Worm (Caenorhabditis elegans) whole organism, L1 larva: ENCODE data around the gene F47B8.2.

Source experiments
- Y116A8C.19 ChIP-seq: sonication (generic microtip); optimal IDR thresholded peaks from 2 replicates; lab custom pipeline; 2016; ENCODE audit warnings: missing compliant biosample characterization, missing genetic modification characterization, borderline replicate concordance
- aly-2 ChIP-seq: fragments of 150-350 bp; optimal IDR thresholded peaks from 2 replicates; lab custom pipeline; 2014; ENCODE audit warnings: missing biosample characterization, missing genetic modification characterization
- ama-1 ChIP-seq: fragments of 150-350 bp; optimal IDR thresholded peaks from 2 replicates; lab custom pipeline; 2014
- ceh-63 ChIP-seq: fragments of 200-800 bp; sonication (Bioruptor generic); optimal IDR thresholded peaks from 2 replicates; lab custom pipeline; 2018; ENCODE audit warnings: mild to moderate bottlenecking, missing genetic modification characterization, missing compliant biosample characterization
- ceh-8 ChIP-seq: fragments of 200-800 bp; sonication (Bioruptor generic); optimal IDR thresholded peaks from 2 replicates; lab custom pipeline; 2018; ENCODE audit warnings: mild to moderate bottlenecking, missing genetic modification characterization, moderate library complexity, missing compliant biosample characterization
- ceh-82 ChIP-seq, 3 experiments: fragments of 150-350 bp in 1 of 3; sonication (generic microtip) in 2 of 3; optimal IDR thresholded peaks; 2 replicates each; lab custom pipeline; 2014 to 2017; ENCODE audit warnings: missing biosample characterization in 3 of 3, missing genetic modification characterization in 3 of 3
- ceh-88 ChIP-seq: fragments of 200-800 bp; sonication (Bioruptor generic); IDR thresholded peaks from 2 replicates; pipeline ENCODE4 v1.3.6; 2022; ENCODE audit warnings: missing genetic modification characterization, missing compliant biosample characterization
- dsc-1 ChIP-seq: sonication (generic microtip); optimal IDR thresholded peaks from 2 replicates; lab custom pipeline; 2016; ENCODE audit warnings: mild to moderate bottlenecking, missing genetic modification characterization, missing compliant biosample characterization
- efl-1 ChIP-seq, 4 experiments: fragments of 150-350 bp; optimal IDR thresholded peaks in 3 of 4; peaks in 1 of 4; 1 replicate in 1 of 4; 2 replicates in 3 of 4; lab custom pipeline; 2014; ENCODE audit warnings: missing biosample characterization in 2 of 4, missing genetic modification characterization in 2 of 4, missing genetic modification reagents in 2 of 4
- egl-13 ChIP-seq: sonication (generic microtip); optimal IDR thresholded peaks from 2 replicates; lab custom pipeline; 2016; ENCODE audit warnings: missing genotype, missing genetic modification reagents, missing genetic modification characterization, missing compliant biosample characterization
- elt-2 ChIP-seq: sonication (generic microtip); optimal IDR thresholded peaks from 2 replicates; lab custom pipeline; 2016; ENCODE audit warnings: missing genetic modification characterization, mild to moderate bottlenecking, inconsistent platforms, missing compliant biosample characterization, missing genetic modification reagents
- ets-5 ChIP-seq: fragments of 200-800 bp; sonication (Bioruptor generic); IDR thresholded peaks from 2 replicates; pipeline ENCODE4 v1.3.6; 2022; ENCODE audit warnings: missing genetic modification characterization, missing compliant biosample characterization
- fkh-4 ChIP-seq: sonication (generic microtip); optimal IDR thresholded peaks from 2 replicates; lab custom pipeline; 2016; ENCODE audit warnings: missing compliant biosample characterization, missing genetic modification characterization, borderline replicate concordance
- fos-1 ChIP-seq: fragments of 150-350 bp; optimal IDR thresholded peaks from 2 replicates; lab custom pipeline; 2014; ENCODE audit warnings: missing biosample characterization, missing genetic modification characterization
- hlh-4 ChIP-seq: sonication (generic microtip); optimal IDR thresholded peaks from 2 replicates; lab custom pipeline; 2016; ENCODE audit warnings: mild to moderate bottlenecking, missing genetic modification characterization, missing compliant biosample characterization
- irx-1 ChIP-seq: sonication (generic microtip); optimal IDR thresholded peaks from 2 replicates; lab custom pipeline; 2016; ENCODE audit warnings: missing genetic modification characterization, missing compliant biosample characterization
- jun-1 ChIP-seq: fragments of 150-350 bp; optimal IDR thresholded peaks from 2 replicates; lab custom pipeline; 2014; ENCODE audit warnings: missing biosample characterization, missing genetic modification reagents, missing genetic modification characterization
- lin-15B ChIP-seq: fragments of 150-350 bp; sonication (generic microtip); optimal IDR thresholded peaks from 3 replicates; lab custom pipeline; 2014; ENCODE audit warnings: missing biosample characterization, missing genetic modification characterization
- lin-35 ChIP-seq, 2 experiments: fragments of 150-350 bp; optimal IDR thresholded peaks; 2 replicates each; lab custom pipeline; 2014; ENCODE audit warnings: missing biosample characterization in 2 of 2, missing genetic modification characterization in 2 of 2, missing genetic modification reagents in 2 of 2
- lin-39 ChIP-seq: fragments of 150-350 bp; optimal IDR thresholded peaks from 2 replicates; lab custom pipeline; 2014; ENCODE audit warnings: missing biosample characterization, missing genetic modification reagents, missing genetic modification characterization
- lsy-2 ChIP-seq, 2 experiments: fragments of 150-350 bp; optimal IDR thresholded peaks; 2 replicates each; lab custom pipeline; 2014; ENCODE audit warnings: missing biosample characterization in 2 of 2, missing genetic modification characterization in 2 of 2
- mep-1 ChIP-seq: fragments of 150-350 bp; optimal IDR thresholded peaks from 2 replicates; lab custom pipeline; 2014; ENCODE audit warnings: missing biosample characterization, missing genetic modification characterization
- nhr-20 ChIP-seq: sonication (generic microtip); optimal IDR thresholded peaks from 2 replicates; lab custom pipeline; 2016; ENCODE audit warnings: mild to moderate bottlenecking, missing genetic modification characterization, missing compliant biosample characterization
- nhr-237 ChIP-seq: fragments of 150-350 bp; optimal IDR thresholded peaks from 2 replicates; lab custom pipeline; 2014; ENCODE audit warnings: missing biosample characterization, missing genetic modification characterization
- nhr-47 ChIP-seq: sonication (generic microtip); optimal IDR thresholded peaks from 2 replicates; lab custom pipeline; 2016; ENCODE audit warnings: mild to moderate bottlenecking, missing genetic modification characterization, moderate library complexity, missing compliant biosample characterization
- nhr-71 ChIP-seq: sonication (generic microtip); optimal IDR thresholded peaks from 2 replicates; lab custom pipeline; 2016; ENCODE audit warnings: mild to moderate bottlenecking, missing genetic modification characterization, moderate library complexity, missing compliant biosample characterization
- nhr-77 ChIP-seq: fragments of 150-350 bp; optimal IDR thresholded peaks from 2 replicates; lab custom pipeline; 2014; ENCODE audit warnings: missing biosample characterization, missing genetic modification characterization
- nhr-85 ChIP-seq: sonication (generic microtip); peaks from one replicate; lab custom pipeline; 2016; ENCODE audit warnings: missing genetic modification characterization, inconsistent platforms, missing compliant biosample characterization
- nhr-90 ChIP-seq: sonication (generic microtip); optimal IDR thresholded peaks from 2 replicates; lab custom pipeline; 2016; ENCODE audit warnings: mild to moderate bottlenecking, missing genetic modification characterization, missing compliant biosample characterization; ENCODE audit not compliant: poor library complexity
- rnt-1 ChIP-seq: sonication (generic microtip); optimal IDR thresholded peaks from 2 replicates; lab custom pipeline; 2016; ENCODE audit warnings: mild to moderate bottlenecking, missing genetic modification characterization, moderate library complexity, missing compliant biosample characterization
- skn-1 ChIP-seq: fragments of 150-350 bp; optimal IDR thresholded peaks from 2 replicates; lab custom pipeline; 2014; ENCODE audit warnings: missing biosample characterization, missing genetic modification characterization
- snpc-4 ChIP-seq: fragments of 150-350 bp; optimal IDR thresholded peaks from 2 replicates; lab custom pipeline; 2014; ENCODE audit warnings: missing biosample characterization, missing genetic modification characterization
- snu-23 ChIP-seq: sonication (generic microtip); optimal IDR thresholded peaks from 2 replicates; lab custom pipeline; 2016; ENCODE audit warnings: missing genetic modification characterization, missing compliant biosample characterization
- sox-4 ChIP-seq: sonication (generic microtip); optimal IDR thresholded peaks from 2 replicates; lab custom pipeline; 2016; ENCODE audit warnings: missing genetic modification characterization, missing compliant biosample characterization
- sptf-1 ChIP-seq: fragments of 150-350 bp; optimal IDR thresholded peaks from 2 replicates; lab custom pipeline; 2014; ENCODE audit warnings: missing biosample characterization, missing genetic modification characterization
- tbx-2 ChIP-seq: sonication (generic microtip); optimal IDR thresholded peaks from 2 replicates; lab custom pipeline; 2016; ENCODE audit warnings: missing genetic modification characterization, missing compliant biosample characterization
- unc-130 ChIP-seq: fragments of 150-350 bp; optimal IDR thresholded peaks from 2 replicates; lab custom pipeline; 2017; ENCODE audit warnings: missing biosample characterization, missing genetic modification characterization, inconsistent platforms
- unc-62 ChIP-seq: fragments of 150-350 bp; optimal IDR thresholded peaks from 2 replicates; lab custom pipeline; 2014; ENCODE audit warnings: missing biosample characterization, missing genetic modification reagents, missing genetic modification characterization
- unc-86 ChIP-seq: sonication (generic microtip); optimal IDR thresholded peaks from 2 replicates; lab custom pipeline; 2016; ENCODE audit warnings: missing genetic modification characterization, missing compliant biosample characterization
- unc-98 ChIP-seq: fragments of 200-800 bp; sonication (Bioruptor generic); IDR thresholded peaks from 2 replicates; pipeline ENCODE4 v1.3.6; 2022; ENCODE audit warnings: missing genetic modification characterization, missing compliant biosample characterization
- vab-15 ChIP-seq: sonication (generic microtip); optimal IDR thresholded peaks from 2 replicates; lab custom pipeline; 2017; ENCODE audit warnings: missing genotype, mild to moderate bottlenecking, missing genetic modification characterization, missing compliant biosample characterization
- xbp-1 ChIP-seq: sonication (generic microtip); optimal IDR thresholded peaks from 2 replicates; lab custom pipeline; 2016; ENCODE audit warnings: missing genetic modification characterization, missing compliant biosample characterization
- zip-4 ChIP-seq: fragments of 200-800 bp; sonication (Bioruptor generic); optimal IDR thresholded peaks from 2 replicates; lab custom pipeline; 2018; ENCODE audit warnings: mild to moderate bottlenecking, missing genetic modification characterization, moderate library complexity, missing compliant biosample characterization
- ztf-11 ChIP-seq, 2 experiments: sonication (generic microtip); optimal IDR thresholded peaks; 2 replicates each; lab custom pipeline; 2016 to 2017; ENCODE audit warnings: missing genetic modification characterization in 2 of 2, missing biosample characterization in 1 of 2, missing compliant biosample characterization in 1 of 2
- ztf-4 ChIP-seq: fragments of 150-350 bp; optimal IDR thresholded peaks from 2 replicates; lab custom pipeline; 2014; ENCODE audit warnings: missing biosample characterization, missing genetic modification characterization

F47B8.2 gene

DNA sequence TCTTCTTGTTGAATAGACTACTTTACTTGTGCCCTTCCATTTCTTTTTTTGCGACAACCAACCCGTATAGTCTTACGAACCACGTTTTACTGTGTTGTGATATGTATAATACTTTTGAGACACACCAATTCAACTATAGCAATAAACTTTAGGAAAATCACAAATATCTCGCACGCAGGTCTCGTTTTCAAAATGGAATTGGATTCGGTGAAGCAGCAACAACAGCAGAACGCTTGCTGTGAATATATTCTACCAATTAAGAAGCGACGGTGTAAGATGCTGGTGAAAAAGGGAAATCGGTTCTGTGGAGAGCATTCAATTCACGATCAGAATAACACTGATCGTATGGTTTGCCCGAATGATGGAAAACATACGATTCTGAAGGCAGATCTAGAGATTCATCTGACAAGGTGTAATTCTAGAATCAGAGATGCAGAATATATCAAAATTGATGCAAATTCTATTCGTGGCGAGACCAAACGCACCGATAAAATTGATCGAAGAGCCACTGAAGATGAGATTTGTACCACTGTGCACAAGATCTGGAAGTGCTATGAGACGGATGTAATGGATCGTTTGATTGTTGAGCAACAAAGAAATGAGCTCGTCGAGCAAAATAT, 37.9 kb upstream of the F47B8.2 start, which contains the start of gene Y49A3A.3:
Gene Y49A3A.3, plus strand, starts transcription at position 153 of the 620 bp plus-strand sequence.
- peak; percentile 29 for TF ChIP-seq ztf-4 (tag; lab: Kevin White, UChicago)
- TF ChIP-seq nhr-90 (tag; lab: Kevin White, UChicago), result peak; percentile 67
- TF ChIP-seq snu-23 (GFP tag; lab: Kevin White, UChicago), result peak; percentile 10
- no peak for TF ChIP-seq unc-86 (tag; lab: Kevin White, UChicago)
- peak; percentile 9 to 32 for TF ChIP-seq efl-1 (optimal IDR thresholded peaks at IDR 0.05; lab: Kevin White, UChicago)
- TF ChIP-seq efl-1 (GFP tag; optimal IDR thresholded peaks at IDR 0.05 in 1 of 2; lab: Kevin White, UChicago), result peak in 1 of 2 experiments; percentile 95
- TF ChIP-seq elt-2 (tag; lab: Kevin White, UChicago), result peak; percentile 15
- peak; percentile 15 for TF ChIP-seq nhr-20
- TF ChIP-seq ztf-11 (tag; optimal IDR thresholded peaks at IDR 0.05; lab: Kevin White, UChicago), result no peak
- TF ChIP-seq mep-1 (tag; lab: Kevin White, UChicago), result no peak
- TF ChIP-seq aly-2 (tag; lab: Kevin White, UChicago), result peak; percentile 98
- TF ChIP-seq lin-35 (GFP tag; optimal IDR thresholded peaks at IDR 0.05; lab: Kevin White, UChicago), result peak in 1 of 2 experiments; percentile 34
- peak; percentile 20 for TF ChIP-seq nhr-47
- no peak for TF ChIP-seq irx-1
- peak; percentile 11 for TF ChIP-seq rnt-1 (tag; lab: Kevin White, UChicago)
- TF ChIP-seq nhr-71, result peak; percentile 60
- peak; percentile 7 for TF ChIP-seq ama-1 (lab: Kevin White, UChicago)

ce11 chrV:14352032-14352431, 35.6 kb upstream of the F47B8.2 start:
- TF ChIP-seq snpc-4 (tag; lab: Kevin White, UChicago) (no peak), vab-15 (tag; lab: Kevin White, UChicago) (no peak), unc-62 (no peak), ztf-11 (tag; optimal IDR thresholded peaks at IDR 0.05; lab: Kevin White, UChicago) (no peak), ceh-8 (no peak), unc-130 (tag; lab: Kevin White, UChicago) (no peak), lsy-2 (tag; optimal IDR thresholded peaks at IDR 0.05; lab: Kevin White, UChicago) (no peak)

- TF ChIP-seq ceh-63, result no peak
- peak; percentile 42 for TF ChIP-seq nhr-85 (tag; lab: Kevin White, UChicago)
- TF ChIP-seq efl-1 (optimal IDR thresholded peaks at IDR 0.05; lab: Kevin White, UChicago), result no peak
- peak in 1 of 2 experiments; percentile 65 for TF ChIP-seq efl-1 (GFP tag; optimal IDR thresholded peaks at IDR 0.05 in 1 of 2; lab: Kevin White, UChicago)
Observed at ce11 chrV:14351629-14352028, 35.2 kb upstream of the F47B8.2 start, which contains the start of gene vha-13. Gene vha-13, plus strand, starts transcription at chrV:14351709.

- TF ChIP-seq lin-39 (tag; lab: Kevin White, UChicago), result no peak
- peak; percentile 67 for TF ChIP-seq egl-13 (tag; lab: Kevin White, UChicago)
- TF ChIP-seq nhr-77 (tag; lab: Kevin White, UChicago), result peak; percentile 86
- peak; percentile 71 for TF ChIP-seq mep-1 (tag; lab: Kevin White, UChicago)
- TF ChIP-seq fos-1 (tag; lab: Kevin White, UChicago), result peak; percentile 25
- no peak for TF ChIP-seq ets-5
- TF ChIP-seq Y116A8C.19, result no peak
- peak; percentile 58 for TF ChIP-seq nhr-237
- TF ChIP-seq ceh-82 (tag; optimal IDR thresholded peaks at IDR 0.05; lab: Kevin White, UChicago), result peak; percentile 59 to 94 (median 59)
- no peak for TF ChIP-seq hlh-4 (tag; lab: Kevin White, UChicago)
- TF ChIP-seq vab-15 (tag; lab: Kevin White, UChicago), result no peak
- TF ChIP-seq tbx-2 (tag; lab: Kevin White, UChicago), result peak; percentile 77
- TF ChIP-seq rnt-1 (tag; lab: Kevin White, UChicago), result peak; percentile 73
- no peak for TF ChIP-seq sptf-1
- no peak for TF ChIP-seq fkh-4 (tag; lab: Kevin White, UChicago)
- no peak for TF ChIP-seq ztf-11 (tag; optimal IDR thresholded peaks at IDR 0.05; lab: Kevin White, UChicago)
- TF ChIP-seq unc-86 (tag; lab: Kevin White, UChicago), result peak; percentile 73
- peak; percentile 51 for TF ChIP-seq unc-130 (tag; lab: Kevin White, UChicago)
- TF ChIP-seq xbp-1 (tag; lab: Kevin White, UChicago), result peak; percentile 71
- peak; percentile 35 for TF ChIP-seq dsc-1 (tag; lab: Kevin White, UChicago)
- no peak for TF ChIP-seq ceh-88 (GFP tag; lab: Robert Waterston, UW)
- TF ChIP-seq skn-1 (tag; lab: Kevin White, UChicago), result peak; percentile 73
- TF ChIP-seq lin-15B (tag; lab: Kevin White, UChicago), result peak; percentile 83
- no peak for TF ChIP-seq unc-62
- peak; percentile 8 for TF ChIP-seq sox-4
- no peak for TF ChIP-seq zip-4 (GFP tag; lab: Kevin White, UChicago)
- peak; percentile 51 for TF ChIP-seq jun-1
- TF ChIP-seq snpc-4 (tag; lab: Kevin White, UChicago), result peak; percentile 62
- no peak for TF ChIP-seq unc-98
- TF ChIP-seq elt-2 (tag; lab: Kevin White, UChicago), result peak; percentile 8
Observed at ce11 chrV:14350949-14351348, 34.5 kb upstream of the F47B8.2 start.
